Fruit fly (Drosophila melanogaster) whole organism: ENCODE results near the gene CG43203.

ENCODE experiments used
- CG8478 ChIP-seq: fragments of >200 bp; optimal IDR thresholded peaks from 2 replicates; lab custom pipeline; 2018; ENCODE audit warnings: inconsistent platforms
- Dll ChIP-seq: fragments of >200 bp; optimal IDR thresholded peaks from 2 replicates; lab custom pipeline; 2017
- EcR ChIP-seq, 2 experiments: fragments of >200 bp; optimal IDR thresholded peaks; 2 replicates each; lab custom pipeline; 2017; ENCODE audit warnings: missing biosample characterization in 2 of 2, missing genetic modification characterization in 2 of 2, missing genetic modification reagents in 2 of 2
- pan ChIP-seq: fragments of >200 bp; optimal IDR thresholded peaks from 2 replicates; lab custom pipeline; 2017
- psq ChIP-seq: fragments of >200 bp; optimal IDR thresholded peaks from 2 replicates; lab custom pipeline; 2017
- usp ChIP-seq: fragments of >200 bp; optimal IDR thresholded peaks from 2 replicates; lab custom pipeline; 2017; ENCODE audit warnings: missing biosample characterization, missing genetic modification characterization, mixed read lengths

CG43203 gene

DNA sequence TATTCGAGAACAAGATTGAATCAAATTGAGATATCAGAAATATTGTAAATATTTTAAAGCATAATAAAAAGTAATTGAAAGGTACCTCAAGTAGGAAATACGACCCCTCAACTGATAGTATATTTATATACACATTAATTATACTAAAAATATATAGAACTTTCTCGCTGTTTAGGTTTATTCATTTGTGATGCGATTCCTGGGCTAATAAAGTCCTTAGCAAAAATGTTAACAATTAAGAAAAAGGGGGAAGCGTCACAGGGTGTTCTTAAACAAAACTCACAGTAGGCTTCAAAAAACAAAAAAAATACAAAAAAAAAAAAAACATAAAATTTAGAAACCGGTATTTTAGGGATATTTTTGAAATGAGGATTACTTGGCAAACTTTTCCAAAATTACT lies at the start of gene CG43203:
Gene CG43203 (plus strand): TSS at position 301 of the 400 bp plus-strand sequence.
- TF ChIP-seq pan (lab: Kevin White, UChicago) (no peak), Dll (no peak), EcR (GFP tag; optimal IDR thresholded peaks at IDR 0.05; lab: Kevin White, UChicago) (no peak), CG8478 (no peak), psq (no peak), usp (GFP tag; lab: Kevin White, UChicago) (no peak)

dm6 chr3R:19306439-19307120 lies 47.3 kb upstream of the CG43203 start:
- no peak for TF ChIP-seq usp (GFP tag; lab: Kevin White, UChicago)
- TF ChIP-seq CG8478, result no peak
- TF ChIP-seq pan (lab: Kevin White, UChicago), result no peak
- no peak for TF ChIP-seq psq
- TF ChIP-seq EcR (GFP tag; optimal IDR thresholded peaks at IDR 0.05; lab: Kevin White, UChicago), result no peak
- no peak for TF ChIP-seq Dll

DNA sequence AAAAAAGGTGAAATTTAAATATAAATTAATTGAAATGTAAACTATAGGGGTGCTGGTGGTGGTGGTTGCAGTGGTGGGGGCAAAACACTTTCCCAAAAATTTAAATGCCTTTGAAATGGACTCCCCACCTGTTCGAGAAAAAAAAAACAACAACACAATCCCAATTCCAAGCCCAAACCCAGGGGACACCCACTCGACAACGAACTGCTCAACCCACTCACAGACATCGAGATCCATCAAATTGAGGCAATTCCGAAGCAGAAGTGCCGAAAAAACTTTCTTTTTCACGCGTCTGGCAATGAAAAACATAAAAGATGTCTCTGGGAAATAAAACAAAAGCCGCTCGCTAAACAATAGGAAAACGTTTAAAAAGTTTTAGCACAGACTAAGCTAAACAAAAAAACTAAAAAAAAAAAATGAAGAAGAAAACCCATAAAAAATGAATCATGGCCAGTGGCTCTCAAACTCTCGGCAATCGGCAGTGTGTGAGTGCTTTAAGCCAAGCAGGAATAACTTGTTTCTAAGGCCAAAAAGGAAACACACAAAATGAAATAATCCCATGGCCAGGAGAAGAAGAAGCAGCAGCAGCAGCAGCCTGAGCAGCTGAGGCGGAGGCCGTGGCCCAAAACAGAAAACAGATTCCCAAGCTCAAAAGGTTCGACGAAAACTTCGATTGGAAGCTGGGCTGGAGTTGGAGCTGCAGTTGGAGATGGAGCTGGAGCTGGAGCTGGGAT lies 44.9 kb upstream of the CG43203 start:
- no peak for TF ChIP-seq psq
- no peak for TF ChIP-seq Dll
- TF ChIP-seq pan (lab: Kevin White, UChicago), result no peak
- TF ChIP-seq EcR (GFP tag; optimal IDR thresholded peaks at IDR 0.05; lab: Kevin White, UChicago), result no peak
- no peak for TF ChIP-seq usp (GFP tag; lab: Kevin White, UChicago)
- TF ChIP-seq CG8478, result no peak

dm6 chr3R:19310352-19311055 lies 43.3 kb upstream of the CG43203 start:
- TF ChIP-seq usp (GFP tag; lab: Kevin White, UChicago), result no peak
- TF ChIP-seq Dll, result no peak
- TF ChIP-seq pan (lab: Kevin White, UChicago), result no peak
- TF ChIP-seq EcR (GFP tag; optimal IDR thresholded peaks at IDR 0.05; lab: Kevin White, UChicago), result no peak
- TF ChIP-seq psq, result no peak
- no peak for TF ChIP-seq CG8478

- TF ChIP-seq pan (lab: Kevin White, UChicago) (no peak), CG8478 (no peak), Dll (no peak), psq (no peak), EcR (GFP tag; optimal IDR thresholded peaks at IDR 0.05; lab: Kevin White, UChicago) (no peak), usp (GFP tag; lab: Kevin White, UChicago) (no peak)
Observed at dm6 chr3R:19312281-19312827, 41.5 kb upstream of the CG43203 start.

- TF ChIP-seq pan (lab: Kevin White, UChicago) (no peak), CG8478 (no peak), usp (GFP tag; lab: Kevin White, UChicago) (no peak), Dll (no peak), psq (no peak), EcR (GFP tag; optimal IDR thresholded peaks at IDR 0.05; lab: Kevin White, UChicago) (no peak)
Observed at dm6 chr3R:19313200-19313599, 40.7 kb upstream of the CG43203 start.

dm6 chr3R:19314283-19314682 lies 39.6 kb upstream of the CG43203 start:
- no peak for TF ChIP-seq EcR (GFP tag; optimal IDR thresholded peaks at IDR 0.05; lab: Kevin White, UChicago)
- no peak for TF ChIP-seq usp (GFP tag; lab: Kevin White, UChicago)
- no peak for TF ChIP-seq pan (lab: Kevin White, UChicago)
- TF ChIP-seq CG8478, result no peak
- TF ChIP-seq Dll, result no peak
- no peak for TF ChIP-seq psq

DNA sequence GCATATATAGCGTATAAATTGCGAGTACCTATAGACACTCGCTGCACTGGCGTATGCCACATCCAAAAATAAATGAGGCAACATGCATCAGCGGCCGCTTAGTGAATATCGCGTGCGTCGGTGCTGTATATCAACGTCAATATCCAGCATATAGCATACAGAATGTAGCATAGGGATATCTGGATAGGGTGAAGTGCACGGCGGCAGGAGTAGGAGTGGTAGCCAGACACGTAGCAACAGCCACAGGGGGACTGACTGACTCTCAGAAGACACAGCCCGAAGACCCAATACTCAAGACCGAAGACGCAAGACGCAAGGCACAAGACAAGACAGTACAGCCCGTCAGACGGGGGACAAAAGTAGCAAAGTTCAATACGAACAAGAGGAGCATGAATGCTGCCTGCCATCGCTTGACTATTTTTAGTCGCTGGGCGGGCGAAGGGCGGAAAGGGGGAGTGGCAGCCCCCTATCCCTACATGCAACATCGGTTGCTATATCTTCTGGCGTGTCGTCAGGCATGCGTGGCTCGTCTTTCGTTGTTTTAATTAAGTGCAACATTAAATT lies 36.6 kb upstream of the CG43203 start:
- no peak for TF ChIP-seq pan (lab: Kevin White, UChicago)
- TF ChIP-seq psq, result no peak
- TF ChIP-seq Dll, result no peak
- TF ChIP-seq CG8478, result no peak
- no peak for TF ChIP-seq usp (GFP tag; lab: Kevin White, UChicago)
- no peak for TF ChIP-seq EcR (GFP tag; optimal IDR thresholded peaks at IDR 0.05; lab: Kevin White, UChicago)

DNA sequence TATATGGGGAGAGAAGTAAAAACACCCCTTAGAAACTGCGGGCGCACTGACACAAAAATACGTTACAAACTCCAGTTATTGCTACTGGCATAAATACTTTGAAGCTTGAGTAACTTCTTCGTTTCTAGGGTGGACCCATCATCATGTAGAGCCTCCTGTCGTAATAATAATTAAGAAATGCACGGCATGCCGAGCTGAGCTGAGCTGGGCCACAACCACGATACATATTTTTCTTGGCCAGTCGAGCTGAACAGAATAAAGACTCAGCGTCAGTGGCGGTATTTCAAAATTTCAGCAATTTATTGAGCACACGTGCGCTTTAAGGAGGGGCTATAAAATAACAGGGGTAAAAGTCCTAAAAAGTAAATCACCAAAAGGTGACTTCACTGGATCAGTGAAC lies 35.4 kb upstream of the CG43203 start:
- TF ChIP-seq Dll (no peak), pan (lab: Kevin White, UChicago) (no peak), CG8478 (no peak), EcR (GFP tag; optimal IDR thresholded peaks at IDR 0.05; lab: Kevin White, UChicago) (no peak), psq (no peak), usp (GFP tag; lab: Kevin White, UChicago) (no peak)

- no peak for TF ChIP-seq CG8478
- no peak for TF ChIP-seq usp (GFP tag; lab: Kevin White, UChicago)
- no peak for TF ChIP-seq EcR (GFP tag; optimal IDR thresholded peaks at IDR 0.05; lab: Kevin White, UChicago)
- no peak for TF ChIP-seq psq
- no peak for TF ChIP-seq Dll
- TF ChIP-seq pan (lab: Kevin White, UChicago), result no peak
Observed at dm6 chr3R:19319433-19319832, 34.4 kb upstream of the CG43203 start.

dm6 chr3R:19321457-19322172 lies 32.2 kb upstream of the CG43203 start:
- TF ChIP-seq CG8478, result peak; percentile 4
- no peak for TF ChIP-seq EcR (GFP tag; optimal IDR thresholded peaks at IDR 0.05; lab: Kevin White, UChicago)
- TF ChIP-seq pan (lab: Kevin White, UChicago), result no peak
- TF ChIP-seq usp (GFP tag; lab: Kevin White, UChicago), result no peak
- TF ChIP-seq Dll, result peak; percentile 80
